Worm (Caenorhabditis elegans): ENCODE measurements around the gene nurf-1.

The nurf-1 gene

ce11 chrII:14432100-14432499 lies 41.6 kb downstream of the nurf-1 start:
- TF ChIP-seq rnt-1 (tag; optimal IDR thresholded peaks at IDR 0.05) (no peak), hlh-17 (GFP tag; optimal IDR thresholded peaks at IDR 0.05; ENCODE audit: borderline replicate concordance) (no peak), lin-14 (GFP tag; optimal IDR thresholded peaks at IDR 0.05) (peak; percentile 17), mep-1 (tag; optimal IDR thresholded peaks at IDR 0.05) (no peak)

- TF ChIP-seq skn-1 (tag; optimal IDR thresholded peaks at IDR 0.05) = no peak
- no peak for TF ChIP-seq nhr-12 (tag; optimal IDR thresholded peaks at IDR 0.05)
- TF ChIP-seq snu-23 (GFP tag; optimal IDR thresholded peaks at IDR 0.05) = no peak
- TF ChIP-seq fos-1 (tag; optimal IDR thresholded peaks at IDR 0.05) = no peak
- TF ChIP-seq efl-1 (optimal IDR thresholded peaks at IDR 0.05) = no peak
- peak in 1 of 2 experiments; percentile 81 for TF ChIP-seq efl-1 (GFP tag; optimal IDR thresholded peaks at IDR 0.05 in 1 of 2)
- TF ChIP-seq lsy-2 (tag; optimal IDR thresholded peaks at IDR 0.05) = no peak
- peak in 1 of 2 experiments; percentile 0 for TF ChIP-seq ztf-11 (tag; optimal IDR thresholded peaks at IDR 0.05)
- no peak for TF ChIP-seq mdl-1 (tag; optimal IDR thresholded peaks at IDR 0.05)
- TF ChIP-seq Y116A8C.19 (tag; optimal IDR thresholded peaks at IDR 0.05; ENCODE audit: borderline replicate concordance) = no peak
These were observed 43.3 kb downstream of the nurf-1 start for ce11 chrII:14433712-14434352.

- TF ChIP-seq lin-35 (GFP tag; optimal IDR thresholded peaks at IDR 0.05) = no peak
- TF ChIP-seq dsc-1 (tag; optimal IDR thresholded peaks at IDR 0.05) = peak; percentile 38
- no peak for TF ChIP-seq ceh-82 (tag; optimal IDR thresholded peaks at IDR 0.05)
- no peak for TF ChIP-seq efl-1 (optimal IDR thresholded peaks at IDR 0.05)
- peak in 1 of 2 experiments; percentile 29 for TF ChIP-seq efl-1 (GFP tag; optimal IDR thresholded peaks at IDR 0.05 in 1 of 2)
- no peak for TF ChIP-seq nhr-19 (GFP tag; conservative IDR thresholded peaks at IDR 0.05)
- peak; percentile 58 for TF ChIP-seq blmp-1 (tag; optimal IDR thresholded peaks at IDR 0.05)
- no peak for TF ChIP-seq unc-98 (GFP tag; IDR thresholded peaks at IDR 0.05)
- TF ChIP-seq efl-3 (GFP tag; optimal IDR thresholded peaks at IDR 0.05) = no peak
These were observed 46.6 kb downstream of the nurf-1 start for ce11 chrII:14437116-14437515.

- TF ChIP-seq ceh-88 (GFP tag; IDR thresholded peaks at IDR 0.05) = no peak
- TF ChIP-seq ztf-11 (tag; optimal IDR thresholded peaks at IDR 0.05) = no peak
- TF ChIP-seq mab-9 (GFP tag; IDR thresholded peaks at IDR 0.05) = no peak
- peak; percentile 73 to 89 for TF ChIP-seq efl-1 (optimal IDR thresholded peaks at IDR 0.05)
- TF ChIP-seq efl-1 (GFP tag; optimal IDR thresholded peaks at IDR 0.05 in 1 of 2) = peak; percentile 63 to 96
- peak; percentile 74 for TF ChIP-seq fos-1 (tag; optimal IDR thresholded peaks at IDR 0.05)
- no peak for TF ChIP-seq nhr-11 (tag; optimal IDR thresholded peaks at IDR 0.05)
- TF ChIP-seq skn-1 (tag; optimal IDR thresholded peaks at IDR 0.05) = peak; percentile 45
- no peak for TF ChIP-seq unc-130 (tag; optimal IDR thresholded peaks at IDR 0.05)
- peak; percentile 75 for TF ChIP-seq nhr-71 (tag; optimal IDR thresholded peaks at IDR 0.05)
- TF ChIP-seq nhr-20 (tag; optimal IDR thresholded peaks at IDR 0.05) = peak; percentile 74
- TF ChIP-seq aha-1 (tag; optimal IDR thresholded peaks at IDR 0.05) = no peak
- no peak for TF ChIP-seq Y116A8C.19 (tag; optimal IDR thresholded peaks at IDR 0.05; ENCODE audit: borderline replicate concordance)
- TF ChIP-seq aly-2 (tag; optimal IDR thresholded peaks at IDR 0.05) = no peak
- TF ChIP-seq swsn-7 (tag; optimal IDR thresholded peaks at IDR 0.05) = peak; percentile 59
- TF ChIP-seq grh-1 (GFP tag; IDR thresholded peaks at IDR 0.05) = no peak
- TF ChIP-seq efl-3 (GFP tag; optimal IDR thresholded peaks at IDR 0.05) = no peak
- TF ChIP-seq vab-15 (tag; optimal IDR thresholded peaks at IDR 0.05) = no peak
- peak; percentile 70 for TF ChIP-seq nhr-47 (tag; optimal IDR thresholded peaks at IDR 0.05)
- no peak for TF ChIP-seq ets-5 (GFP tag; IDR thresholded peaks at IDR 0.05)
- TF ChIP-seq unc-62 (GFP tag; optimal IDR thresholded peaks at IDR 0.05) = no peak
- TF ChIP-seq dpl-1 (GFP tag; optimal IDR thresholded peaks at IDR 0.05) = peak; percentile 57 to 67 (median 63)
- TF ChIP-seq irx-1 (tag; optimal IDR thresholded peaks at IDR 0.05) = no peak
- peak; percentile 2 for TF ChIP-seq unc-86 (tag; optimal IDR thresholded peaks at IDR 0.05)
- no peak for TF ChIP-seq C04F5.9 (tag; optimal IDR thresholded peaks at IDR 0.05)
- peak; percentile 93 for TF ChIP-seq lin-14 (GFP tag; optimal IDR thresholded peaks at IDR 0.05)
- TF ChIP-seq lsy-2 (tag; optimal IDR thresholded peaks at IDR 0.05) = peak; percentile 35 to 76
- peak; percentile 16 for TF ChIP-seq F16B12.6 (tag; optimal IDR thresholded peaks at IDR 0.05)
- TF ChIP-seq pqm-1 (tag; optimal IDR thresholded peaks at IDR 0.05) = peak; percentile 40
- no peak for TF ChIP-seq hlh-17 (GFP tag; optimal IDR thresholded peaks at IDR 0.05; ENCODE audit: borderline replicate concordance)
- peak; percentile 36 for TF ChIP-seq mef-2 (tag; optimal IDR thresholded peaks at IDR 0.05)
- TF ChIP-seq zip-4 (GFP tag; optimal IDR thresholded peaks at IDR 0.05) = no peak
- no peak for TF ChIP-seq ceh-90 (tag; optimal IDR thresholded peaks at IDR 0.05)
- no peak for TF ChIP-seq nhr-237 (tag; optimal IDR thresholded peaks at IDR 0.05)
These were observed 47.5 kb downstream of the nurf-1 start, which contains the start of gene K04B12.2 for ce11 chrII:14437922-14438458. Gene K04B12.2, minus strand, starts transcription at chrII:14437972.

Measured in whole organism, L1 larva.